Worm (Caenorhabditis elegans): ENCODE measurements around the gene zyx-1.

DNA sequence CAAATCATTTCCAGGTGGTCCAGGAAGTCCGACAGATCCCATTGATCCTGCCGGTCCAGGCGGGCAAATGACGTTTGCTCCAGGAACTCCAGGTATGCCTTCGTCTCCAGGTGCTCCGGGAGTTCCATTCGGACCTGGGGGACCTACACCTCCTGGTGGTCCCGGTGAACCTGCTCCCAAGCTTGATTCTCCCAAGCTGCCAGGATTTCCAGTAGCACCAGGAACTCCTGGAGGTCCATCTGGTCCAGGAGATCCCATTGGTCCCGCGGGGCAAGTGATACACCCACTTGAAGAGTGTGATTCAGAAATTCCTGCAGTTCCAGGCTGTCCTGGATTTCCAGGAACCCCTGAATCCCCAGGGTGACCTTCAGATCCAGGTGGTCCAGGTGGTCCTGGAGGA lies 39.6 kb downstream of the zyx-1 start:
- TF ChIP-seq ama-1 (optimal IDR thresholded peaks at IDR 0.05) (no peak), ama-1 (GFP tag; optimal IDR thresholded peaks at IDR 0.05) (no peak), madf-10 (tag; optimal IDR thresholded peaks at IDR 0.05) (no peak), pha-4 (tag; optimal IDR thresholded peaks at IDR 0.05) (no peak), mel-28 (tag; optimal IDR thresholded peaks at IDR 0.05; ENCODE audit: borderline replicate concordance) (no peak), Y95B8A.8 (GFP tag; IDR thresholded peaks at IDR 0.05) (no peak), egrh-3 (GFP tag; IDR thresholded peaks at IDR 0.05) (peak; percentile 40; the same call in 1 of the 2 replicates), ztf-25 (GFP tag; IDR thresholded peaks at IDR 0.05) (no peak), zim-3 (tag; optimal IDR thresholded peaks at IDR 0.05) (no peak), C06A6.2 (GFP tag; conservative IDR thresholded peaks at IDR 0.05) (no peak), unc-130 (GFP tag; optimal IDR thresholded peaks at IDR 0.05) (no peak), ceh-40 (GFP tag; IDR thresholded peaks at IDR 0.05) (no peak), die-1 (tag; optimal IDR thresholded peaks at IDR 0.05) (no peak)

Measured in whole organism, young adult.